Worm (Caenorhabditis elegans) whole organism, early embryonic: ENCODE data around the gene rbf-1.

Experiments used
- ama-1 ChIP-seq: fragments of 150-350 bp; optimal IDR thresholded peaks from 2 replicates; lab custom pipeline; 2014
- pes-1 ChIP-seq: fragments of 200-800 bp; sonication (Bioruptor generic); IDR thresholded peaks from 2 replicates; pipeline ENCODE4 v1.3.6; 2022; ENCODE audit warnings: missing genetic modification reagents, missing genetic modification characterization, missing compliant biosample characterization

DNA sequence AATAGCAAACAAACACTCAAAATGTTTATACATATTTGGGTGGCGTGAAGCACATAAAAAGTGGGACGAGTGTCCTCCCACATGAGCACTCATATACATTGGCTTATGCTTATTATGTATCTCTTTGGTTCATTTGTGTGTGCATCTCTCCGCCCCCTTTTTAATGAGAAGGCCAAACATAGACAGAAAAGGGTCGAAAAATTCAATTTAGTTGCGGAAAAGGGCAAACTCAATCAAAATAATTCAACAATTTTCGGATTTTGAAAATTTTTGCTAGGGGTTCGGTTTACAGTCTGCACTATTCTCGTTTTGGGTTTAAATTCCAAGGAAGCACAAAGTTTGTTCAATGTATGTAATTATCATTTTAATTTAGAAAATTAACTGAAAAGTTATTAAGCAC, 28.0 kb upstream of the rbf-1 start:
- TF ChIP-seq ama-1 (no peak), pes-1 (no peak)
